Worm (Caenorhabditis elegans) whole organism, mixed stage, embryonic: ENCODE data around the gene C34F6.9.
A peak's percentile ranks its signal among the peaks of the same experiment; 100 is the strongest.

Source experiments
- M03D4.4 ChIP-seq: sonication (generic microtip); optimal IDR thresholded peaks from 2 replicates; lab custom pipeline; 2017; ENCODE audit warnings: mild to moderate bottlenecking, missing genetic modification characterization, missing compliant biosample characterization
- bed-3 ChIP-seq: fragments of 200-800 bp; sonication (Bioruptor generic); optimal IDR thresholded peaks from 3 replicates; lab custom pipeline; 2018; ENCODE audit warnings: mild to moderate bottlenecking, missing genetic modification characterization, moderate library complexity, missing compliant biosample characterization
- blmp-1 ChIP-seq: fragments of 150-350 bp; optimal IDR thresholded peaks from 2 replicates; lab custom pipeline; 2014; ENCODE audit warnings: missing biosample characterization, missing genetic modification characterization
- ceh-39 ChIP-seq: fragments of 150-350 bp; optimal IDR thresholded peaks from 2 replicates; lab custom pipeline; 2014; ENCODE audit warnings: missing biosample characterization, missing genetic modification characterization
- ceh-43 ChIP-seq: fragments of 200-800 bp; sonication (Bioruptor generic); optimal IDR thresholded peaks from 2 replicates; lab custom pipeline; 2018; ENCODE audit warnings: mild to moderate bottlenecking, missing genetic modification characterization, moderate library complexity, missing compliant biosample characterization
- ceh-83 ChIP-seq: fragments of 200-800 bp; sonication (Bioruptor generic); optimal IDR thresholded peaks from 2 replicates; lab custom pipeline; 2018; ENCODE audit warnings: mild to moderate bottlenecking, missing genetic modification characterization, missing compliant biosample characterization
- ces-1 ChIP-seq: fragments of 150-350 bp; optimal IDR thresholded peaks from 2 replicates; lab custom pipeline; 2014; ENCODE audit warnings: missing biosample characterization, missing genetic modification reagents, missing genetic modification characterization
- cnd-1 ChIP-seq: fragments of 200-800 bp; sonication (Bioruptor generic); optimal IDR thresholded peaks from 2 replicates; lab custom pipeline; 2018; ENCODE audit warnings: mild to moderate bottlenecking, missing genetic modification characterization, missing compliant biosample characterization
- drap-1 ChIP-seq: fragments of 200-800 bp; sonication (Bioruptor generic); optimal IDR thresholded peaks from 3 replicates; lab custom pipeline; 2018; ENCODE audit warnings: mild to moderate bottlenecking, missing genetic modification characterization, missing compliant biosample characterization
- elt-1 ChIP-seq: sonication (generic microtip); optimal IDR thresholded peaks from 2 replicates; lab custom pipeline; 2017; ENCODE audit warnings: missing genetic modification characterization, mild to moderate bottlenecking, missing compliant biosample characterization, antibody characterized with exemption, moderate library complexity, borderline replicate concordance; ENCODE audit not compliant: insufficient read depth
- elt-3 ChIP-seq: fragments of 150-350 bp; optimal IDR thresholded peaks from 2 replicates; lab custom pipeline; 2014; ENCODE audit warnings: missing biosample characterization, missing genetic modification characterization
- flh-1 ChIP-seq: fragments of 200-800 bp; sonication (Bioruptor generic); optimal IDR thresholded peaks from 2 replicates; lab custom pipeline; 2018; ENCODE audit warnings: mild to moderate bottlenecking, missing genetic modification characterization, moderate library complexity, missing compliant biosample characterization
- ham-2 ChIP-seq: fragments of 200-800 bp; sonication (Bioruptor generic); optimal IDR thresholded peaks from 2 replicates; lab custom pipeline; 2018; ENCODE audit warnings: mild to moderate bottlenecking, missing genetic modification characterization, missing compliant biosample characterization
- hlh-1 ChIP-seq: fragments of 150-350 bp; optimal IDR thresholded peaks from 2 replicates; lab custom pipeline; 2014; ENCODE audit warnings: missing biosample characterization, missing genetic modification reagents, missing genetic modification characterization
- lin-13 ChIP-seq: fragments of 150-350 bp; optimal IDR thresholded peaks from 2 replicates; lab custom pipeline; 2014; ENCODE audit warnings: missing biosample characterization, missing genetic modification characterization
- lin-32 ChIP-seq: fragments of 200-800 bp; sonication (Bioruptor generic); optimal IDR thresholded peaks from 2 replicates; lab custom pipeline; 2018; ENCODE audit warnings: mild to moderate bottlenecking, missing genetic modification characterization, missing compliant biosample characterization
- lsy-2 ChIP-seq: fragments of 150-350 bp; optimal IDR thresholded peaks from 2 replicates; lab custom pipeline; 2014; ENCODE audit warnings: missing biosample characterization, missing genetic modification characterization
- mep-1 ChIP-seq: fragments of 150-350 bp; optimal IDR thresholded peaks from 2 replicates; lab custom pipeline; 2017; ENCODE audit warnings: missing biosample characterization, missing genetic modification reagents, missing genetic modification characterization, inconsistent platforms
- mls-2 ChIP-seq: sonication (generic microtip); optimal IDR thresholded peaks from 2 replicates; lab custom pipeline; 2016; ENCODE audit warnings: mild to moderate bottlenecking, missing genetic modification characterization, moderate library complexity, missing compliant biosample characterization
- nhr-12 ChIP-seq: fragments of 150-350 bp; optimal IDR thresholded peaks from 2 replicates; lab custom pipeline; 2014; ENCODE audit warnings: missing biosample characterization, missing genetic modification characterization
- nhr-2 ChIP-seq: fragments of 150-350 bp; optimal IDR thresholded peaks from 2 replicates; lab custom pipeline; 2014; ENCODE audit warnings: missing biosample characterization, missing genetic modification characterization
- nhr-237 ChIP-seq: fragments of 150-350 bp; optimal IDR thresholded peaks from 2 replicates; lab custom pipeline; 2014; ENCODE audit warnings: missing biosample characterization, missing genetic modification characterization
- nhr-28 ChIP-seq: fragments of 150-350 bp; optimal IDR thresholded peaks from 2 replicates; lab custom pipeline; 2014; ENCODE audit warnings: missing biosample characterization, missing genetic modification characterization
- nhr-76 ChIP-seq: sonication (generic microtip); optimal IDR thresholded peaks from 2 replicates; lab custom pipeline; 2017; ENCODE audit warnings: missing biosample characterization, missing genetic modification characterization
- pha-4 ChIP-seq: fragments of 150-350 bp; optimal IDR thresholded peaks from 2 replicates; lab custom pipeline; 2018; ENCODE audit warnings: missing biosample characterization, missing genetic modification reagents, missing genetic modification characterization
- sem-2 ChIP-seq: fragments of 200-800 bp; sonication (Bioruptor generic); optimal IDR thresholded peaks from 2 replicates; lab custom pipeline; 2018; ENCODE audit warnings: mild to moderate bottlenecking, missing genetic modification characterization, missing compliant biosample characterization
- snpc-4 ChIP-seq: fragments of 150-350 bp; optimal IDR thresholded peaks from 2 replicates; lab custom pipeline; 2014; ENCODE audit warnings: missing biosample characterization, missing genetic modification characterization
- sptf-1 ChIP-seq: sonication (generic microtip); optimal IDR thresholded peaks from 2 replicates; lab custom pipeline; 2017; ENCODE audit warnings: mild to moderate bottlenecking, missing genetic modification characterization, moderate library complexity, missing compliant biosample characterization
- unc-120 ChIP-seq: sonication (generic microtip); optimal IDR thresholded peaks from 2 replicates; lab custom pipeline; 2017; ENCODE audit warnings: missing genetic modification characterization, missing compliant biosample characterization; ENCODE audit not compliant: poor library complexity, severe bottlenecking
- unc-39 ChIP-seq: fragments of 150-350 bp; optimal IDR thresholded peaks from 2 replicates; lab custom pipeline; 2014; ENCODE audit warnings: missing biosample characterization, missing genetic modification characterization
- unc-62 ChIP-seq: fragments of 150-350 bp; optimal IDR thresholded peaks from 2 replicates; lab custom pipeline; 2014; ENCODE audit warnings: missing biosample characterization, missing genetic modification reagents, missing genetic modification characterization
- zip-8 ChIP-seq: fragments of 150-350 bp; optimal IDR thresholded peaks from 2 replicates; lab custom pipeline; 2014; ENCODE audit warnings: missing biosample characterization, missing genetic modification characterization
- ztf-11 ChIP-seq: fragments of 150-350 bp; optimal IDR thresholded peaks from 2 replicates; lab custom pipeline; 2014; ENCODE audit warnings: missing biosample characterization, missing genetic modification characterization

The C34F6.9 gene

DNA sequence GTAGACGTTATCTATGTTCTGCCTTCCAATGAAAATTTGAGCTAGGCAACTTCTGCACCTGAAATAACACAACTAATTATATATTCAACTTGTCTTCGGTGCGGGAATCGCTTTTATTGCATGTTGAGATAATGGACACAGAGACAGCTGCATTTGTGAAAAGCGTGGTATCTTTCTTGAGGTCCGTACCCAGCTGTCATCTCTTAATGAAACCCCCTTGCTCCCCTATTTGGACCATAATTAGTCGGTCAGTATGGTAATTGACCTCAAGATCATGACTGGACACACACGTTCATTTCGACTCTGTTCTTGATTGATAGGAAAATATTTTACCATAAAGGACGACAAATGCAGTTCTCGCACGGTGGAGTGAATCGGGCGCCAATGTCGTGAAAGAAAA, 11.1 kb downstream of the C34F6.9 start:
- TF ChIP-seq mls-2 (tag; lab: Kevin White, UChicago), result no peak
- peak; percentile 82 for TF ChIP-seq nhr-2 (tag; lab: Kevin White, UChicago)
- peak; percentile 37 for TF ChIP-seq ceh-43 (GFP tag; lab: Kevin White, UChicago)
- TF ChIP-seq nhr-28 (tag; lab: Kevin White, UChicago), result no peak
- TF ChIP-seq pha-4 (tag; lab: Kevin White, UChicago), result no peak
- no peak for TF ChIP-seq flh-1 (GFP tag; lab: Kevin White, UChicago)
- no peak for TF ChIP-seq sptf-1
- TF ChIP-seq ces-1 (GFP tag; lab: Kevin White, UChicago), result peak; percentile 71
- TF ChIP-seq cnd-1 (tag; lab: Kevin White, UChicago), result peak; percentile 76
- TF ChIP-seq lin-32 (GFP tag; lab: Kevin White, UChicago), result peak; percentile 44

DNA sequence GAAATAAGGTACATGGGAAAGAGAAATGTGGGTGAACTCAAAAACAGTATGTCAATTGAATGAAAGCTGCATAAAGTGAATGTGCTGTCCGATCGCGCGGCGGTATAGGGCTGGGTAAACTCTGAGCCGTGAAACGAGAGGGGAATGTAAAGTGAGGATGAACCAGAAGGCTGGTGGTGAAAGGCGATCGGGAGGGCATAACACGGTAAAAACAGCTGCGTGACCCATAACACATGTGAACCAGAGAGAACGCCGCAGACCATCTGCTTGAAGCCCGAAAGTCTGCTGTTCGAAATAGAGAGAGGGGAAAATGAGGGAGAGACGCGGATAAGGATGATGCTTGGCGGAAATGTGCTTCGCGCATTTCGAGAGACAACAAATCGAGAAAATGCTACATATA, 12.0 kb downstream of the C34F6.9 start:
- TF ChIP-seq hlh-1 (tag; lab: Kevin White, UChicago) (peak; percentile 60), ceh-83 (no peak), mep-1 (tag; lab: Kevin White, UChicago) (no peak), sem-2 (peak; percentile 6), lin-32 (GFP tag; lab: Kevin White, UChicago) (peak; percentile 65), snpc-4 (tag; lab: Kevin White, UChicago) (no peak), ztf-11 (tag; lab: Kevin White, UChicago) (peak; percentile 46), cnd-1 (tag; lab: Kevin White, UChicago) (peak; percentile 78)

DNA sequence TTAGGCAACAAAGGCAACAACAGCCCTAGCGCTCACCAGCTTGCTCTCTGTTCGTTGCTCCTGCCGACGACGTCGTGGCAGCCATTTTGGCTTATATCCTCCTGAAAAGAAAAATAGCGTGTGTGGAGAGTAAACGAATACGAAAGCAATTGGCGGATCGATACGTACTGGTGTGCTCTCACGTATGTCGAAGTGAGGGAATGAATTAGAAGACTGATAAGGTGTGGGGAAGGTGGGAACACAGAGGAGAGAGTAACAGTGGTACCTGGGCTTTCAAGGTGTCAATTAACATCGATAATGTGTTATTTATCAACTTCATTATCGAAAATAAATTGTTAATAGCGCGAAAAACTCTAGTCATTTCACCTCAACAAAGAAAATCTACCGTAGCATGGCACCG, 13.7 kb downstream of the C34F6.9 start, which contains the start of gene C34F6.5:
C34F6.5 (minus strand) TSS at position 101 of the 400 bp plus-strand sequence.
- TF ChIP-seq nhr-12 (tag; lab: Kevin White, UChicago), result no peak
- no peak for TF ChIP-seq nhr-76 (tag; lab: Kevin White, UChicago)
- no peak for TF ChIP-seq ham-2 (GFP tag; lab: Kevin White, UChicago)
- no peak for TF ChIP-seq flh-1 (GFP tag; lab: Kevin White, UChicago)
- TF ChIP-seq nhr-237 (tag; lab: Kevin White, UChicago), result no peak
- no peak for TF ChIP-seq mls-2 (tag; lab: Kevin White, UChicago)
- TF ChIP-seq unc-120 (tag; lab: Kevin White, UChicago), result no peak
- TF ChIP-seq pha-4 (tag; lab: Kevin White, UChicago), result no peak
- no peak for TF ChIP-seq lin-13
- no peak for TF ChIP-seq ceh-39 (tag; lab: Kevin White, UChicago)
- TF ChIP-seq ceh-43 (GFP tag; lab: Kevin White, UChicago), result no peak
- TF ChIP-seq nhr-2 (tag; lab: Kevin White, UChicago), result no peak
- TF ChIP-seq zip-8, result no peak
- no peak for TF ChIP-seq nhr-28 (tag; lab: Kevin White, UChicago)
- no peak for TF ChIP-seq elt-1 (tag; lab: Kevin White, UChicago)
- TF ChIP-seq M03D4.4 (tag; lab: Kevin White, UChicago), result no peak
- no peak for TF ChIP-seq ceh-83
- no peak for TF ChIP-seq lsy-2 (tag; lab: Kevin White, UChicago)

DNA sequence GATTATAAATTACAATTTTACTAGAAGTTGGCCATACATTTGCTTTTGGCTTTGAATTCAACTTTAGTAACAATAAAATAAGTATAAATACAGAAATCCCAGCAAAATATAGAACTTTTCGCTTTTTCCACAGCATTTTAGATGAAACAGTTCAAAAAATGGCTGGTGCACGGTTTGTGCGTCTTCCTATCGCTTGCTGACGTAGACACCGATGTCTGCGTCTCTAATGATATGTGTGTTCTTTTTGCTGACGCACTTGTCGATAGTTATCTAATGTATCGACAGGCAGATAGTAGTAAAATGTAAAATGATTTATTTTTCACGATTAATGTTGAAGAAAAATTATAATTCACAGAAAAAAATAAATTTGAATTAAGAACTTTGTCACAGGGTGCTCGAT, 15.5 kb downstream of the C34F6.9 start, which contains the start of gene hst-2:
hst-2 (minus strand) TSS at position 203 of the 400 bp plus-strand sequence.
- TF ChIP-seq mep-1 (tag; lab: Kevin White, UChicago), result peak; percentile 89
- no peak for TF ChIP-seq nhr-12 (tag; lab: Kevin White, UChicago)
- TF ChIP-seq unc-39 (tag; lab: Kevin White, UChicago), result no peak
- TF ChIP-seq pha-4 (tag; lab: Kevin White, UChicago), result peak; percentile 59
- TF ChIP-seq nhr-2 (tag; lab: Kevin White, UChicago), result peak; percentile 55
- no peak for TF ChIP-seq nhr-28 (tag; lab: Kevin White, UChicago)
- peak; percentile 2 for TF ChIP-seq bed-3 (GFP tag; lab: Kevin White, UChicago)
- peak; percentile 20 for TF ChIP-seq lsy-2 (tag; lab: Kevin White, UChicago)
- TF ChIP-seq ces-1 (GFP tag; lab: Kevin White, UChicago), result peak; percentile 52
- no peak for TF ChIP-seq flh-1 (GFP tag; lab: Kevin White, UChicago)
- TF ChIP-seq unc-120 (tag; lab: Kevin White, UChicago), result peak; percentile 2
- no peak for TF ChIP-seq nhr-76 (tag; lab: Kevin White, UChicago)
- no peak for TF ChIP-seq ztf-11 (tag; lab: Kevin White, UChicago)
- TF ChIP-seq drap-1 (GFP tag; lab: Kevin White, UChicago), result peak; percentile 27
- TF ChIP-seq M03D4.4 (tag; lab: Kevin White, UChicago), result peak; percentile 40
- peak; percentile 14 for TF ChIP-seq blmp-1 (tag; lab: Kevin White, UChicago)
- peak; percentile 2 for TF ChIP-seq elt-3 (tag; lab: Kevin White, UChicago)
- TF ChIP-seq hlh-1 (tag; lab: Kevin White, UChicago), result peak; percentile 48
- TF ChIP-seq ceh-39 (tag; lab: Kevin White, UChicago), result peak; percentile 59
- no peak for TF ChIP-seq sem-2
- peak; percentile 50 for TF ChIP-seq sptf-1
- peak; percentile 43 for TF ChIP-seq nhr-237 (tag; lab: Kevin White, UChicago)
- peak; percentile 25 for TF ChIP-seq cnd-1 (tag; lab: Kevin White, UChicago)
- peak; percentile 48 for TF ChIP-seq unc-62 (GFP tag; lab: Kevin White, UChicago)
- TF ChIP-seq mls-2 (tag; lab: Kevin White, UChicago), result peak; percentile 10
- TF ChIP-seq lin-13, result peak; percentile 64
- TF ChIP-seq, all 35 proteins: peak for 19
